Fruit fly (Drosophila melanogaster): ENCODE results near the gene Osi7.

dm6 chr3R:6248694-6249093, at the start of gene Osi7:
- TF ChIP-seq CG8478 (optimal IDR thresholded peaks at IDR 0.05): no peak
- no peak for TF ChIP-seq CTCF (optimal IDR thresholded peaks at IDR 0.05)
